Worm (Caenorhabditis elegans): ENCODE measurements around the gene F08D12.12.
A peak's percentile ranks its signal among the peaks of the same experiment; 100 is the strongest.

The F08D12.12 gene

DNA sequence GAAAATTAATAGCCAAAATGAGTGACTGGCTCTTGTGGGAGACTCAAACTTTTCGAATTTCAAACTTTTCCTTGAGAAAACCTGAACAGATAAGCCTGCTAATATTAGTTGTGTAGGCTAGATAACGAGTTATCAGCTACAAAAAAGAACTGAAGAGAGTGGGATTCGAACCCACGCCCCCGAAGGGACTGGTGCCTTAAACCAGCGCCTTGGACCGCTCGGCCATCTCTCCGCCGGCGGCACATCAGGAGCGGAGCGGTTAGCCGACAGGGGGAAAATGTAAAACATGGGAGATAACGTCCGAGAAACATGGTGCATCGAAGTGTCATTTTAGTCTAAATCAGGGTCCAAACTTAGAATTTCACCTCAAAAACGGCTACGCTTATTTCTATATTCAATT lies 51.2 kb downstream of the F08D12.12 start:
- TF ChIP-seq egl-27 (tag; optimal IDR thresholded peaks at IDR 0.05): no peak
- TF ChIP-seq R02D3.7 (tag; optimal IDR thresholded peaks at IDR 0.05): no peak
- no peak for TF ChIP-seq peb-1 (tag; optimal IDR thresholded peaks at IDR 0.05)
- no peak for TF ChIP-seq nhr-10 (tag; optimal IDR thresholded peaks at IDR 0.05)
- no peak for TF ChIP-seq lin-39 (tag; optimal IDR thresholded peaks at IDR 0.05)
- no peak for TF ChIP-seq alr-1 (tag; optimal IDR thresholded peaks at IDR 0.05)
- no peak for TF ChIP-seq unc-55 (GFP tag; optimal IDR thresholded peaks at IDR 0.05)
- no peak for TF ChIP-seq snpc-4 (tag; optimal IDR thresholded peaks at IDR 0.05)
- TF ChIP-seq aly-2 (tag; optimal IDR thresholded peaks at IDR 0.05): no peak
- no peak for TF ChIP-seq ztf-1 (GFP tag; conservative IDR thresholded peaks at IDR 0.05)
- no peak for TF ChIP-seq blmp-1 (tag; optimal IDR thresholded peaks at IDR 0.05; ENCODE audit: insufficient read depth)
- no peak for TF ChIP-seq sem-4 (tag; optimal IDR thresholded peaks at IDR 0.05)
- TF ChIP-seq nhr-11 (tag; optimal IDR thresholded peaks at IDR 0.05): no peak
- TF ChIP-seq ceh-82 (tag; optimal IDR thresholded peaks at IDR 0.05): no peak
- TF ChIP-seq sma-9 (GFP tag; optimal IDR thresholded peaks at IDR 0.05): no peak
- no peak for TF ChIP-seq sma-9 (tag; optimal IDR thresholded peaks at IDR 0.05)
- TF ChIP-seq zag-1 (tag; optimal IDR thresholded peaks at IDR 0.05): no peak
- TF ChIP-seq nhr-77 (tag; optimal IDR thresholded peaks at IDR 0.05): no peak
- no peak for TF ChIP-seq lin-13 (GFP tag; optimal IDR thresholded peaks at IDR 0.05)
- no peak for TF ChIP-seq unc-39 (tag; optimal IDR thresholded peaks at IDR 0.05)

DNA sequence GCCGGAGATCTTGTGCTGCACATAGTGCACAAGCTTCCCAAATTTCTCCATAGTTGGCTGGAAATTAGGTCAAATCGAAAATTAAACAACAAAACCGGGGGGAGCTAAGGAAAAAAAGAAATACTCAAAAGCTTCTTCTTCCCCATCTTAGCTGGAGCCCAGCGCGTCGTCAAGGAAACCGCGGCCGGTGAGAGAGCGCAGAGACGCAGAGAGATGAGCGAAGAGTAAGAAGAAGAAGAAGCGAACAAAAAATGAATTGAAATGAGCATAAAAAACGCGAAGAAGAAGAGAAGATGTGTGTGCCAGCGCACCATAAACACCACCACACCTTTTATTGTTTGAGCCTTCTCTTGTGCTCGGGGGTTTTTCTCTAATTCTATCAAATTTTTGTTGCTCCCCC lies 51.7 kb downstream of the F08D12.12 start, which contains the start of gene wdr-31:
Gene wdr-31, minus strand, starts transcription at position 101 of the 400 bp plus-strand sequence.
- TF ChIP-seq mbf-1 (tag; optimal IDR thresholded peaks at IDR 0.05) (no peak), elt-1 (tag; optimal IDR thresholded peaks at IDR 0.05) (no peak), F13H6.1 (tag; optimal IDR thresholded peaks at IDR 0.05) (no peak), mdl-1 (tag; optimal IDR thresholded peaks at IDR 0.05) (no peak), dmd-4 (tag; optimal IDR thresholded peaks at IDR 0.05) (no peak), sma-3 (GFP tag; optimal IDR thresholded peaks at IDR 0.05) (no peak), nhr-10 (tag; optimal IDR thresholded peaks at IDR 0.05) (no peak), peb-1 (tag; optimal IDR thresholded peaks at IDR 0.05) (no peak), C34F6.9 (tag; optimal IDR thresholded peaks at IDR 0.05) (no peak), gmeb-1 (tag; optimal IDR thresholded peaks at IDR 0.05) (no peak), sem-4 (tag; optimal IDR thresholded peaks at IDR 0.05) (no peak), nhr-23 (tag; optimal IDR thresholded peaks at IDR 0.05) (no peak), ztf-1 (GFP tag; conservative IDR thresholded peaks at IDR 0.05) (no peak), sma-9 (GFP tag; optimal IDR thresholded peaks at IDR 0.05) (no peak), sma-9 (tag; optimal IDR thresholded peaks at IDR 0.05) (no peak), fos-1 (tag; optimal IDR thresholded peaks at IDR 0.05) (no peak)

DNA sequence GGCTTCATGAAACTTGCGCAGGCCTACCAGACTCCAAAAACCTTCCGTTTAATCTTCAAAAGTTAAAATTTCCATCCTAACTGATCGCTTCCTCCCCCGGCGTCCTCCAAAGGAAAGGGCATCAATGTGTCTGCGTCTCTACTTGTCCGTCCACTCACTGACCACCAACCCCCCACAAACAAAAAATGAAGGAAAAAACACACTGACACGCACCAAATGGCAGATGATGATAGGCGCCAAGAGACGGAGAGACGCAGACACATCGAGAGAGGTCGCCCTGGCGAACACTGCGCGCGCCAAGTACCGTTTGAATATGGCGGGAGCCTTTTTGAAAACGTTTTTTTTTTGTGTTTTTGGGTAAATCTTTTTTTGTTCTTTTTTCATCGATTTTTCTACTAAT lies 52.1 kb downstream of the F08D12.12 start:
- TF ChIP-seq ceh-82 (tag; optimal IDR thresholded peaks at IDR 0.05): no peak
- peak in 1 of 2 experiments; percentile 22 for TF ChIP-seq lsy-2 (tag; optimal IDR thresholded peaks at IDR 0.05)
- peak; percentile 30 for TF ChIP-seq ceh-16 (tag; optimal IDR thresholded peaks at IDR 0.05)
- TF ChIP-seq nhr-21 (tag; optimal IDR thresholded peaks at IDR 0.05): no peak
- TF ChIP-seq C34F6.9 (tag; optimal IDR thresholded peaks at IDR 0.05): peak; percentile 28
- TF ChIP-seq mdl-1 (tag; optimal IDR thresholded peaks at IDR 0.05): no peak
- TF ChIP-seq F13H6.1 (tag; optimal IDR thresholded peaks at IDR 0.05): peak; percentile 67
- no peak for TF ChIP-seq dmd-4 (tag; optimal IDR thresholded peaks at IDR 0.05)
- TF ChIP-seq blmp-1 (tag; optimal IDR thresholded peaks at IDR 0.05; ENCODE audit: insufficient read depth): no peak
- no peak for TF ChIP-seq lin-11 (tag; optimal IDR thresholded peaks at IDR 0.05)
- TF ChIP-seq snpc-4 (tag; optimal IDR thresholded peaks at IDR 0.05): no peak
- no peak for TF ChIP-seq R02D3.7 (tag; optimal IDR thresholded peaks at IDR 0.05)
- peak; percentile 13 for TF ChIP-seq fos-1 (tag; optimal IDR thresholded peaks at IDR 0.05)
- no peak for TF ChIP-seq sem-4 (tag; optimal IDR thresholded peaks at IDR 0.05)
- no peak for TF ChIP-seq unc-55 (GFP tag; optimal IDR thresholded peaks at IDR 0.05)
- TF ChIP-seq nhr-129 (tag; optimal IDR thresholded peaks at IDR 0.05): peak; percentile 4
- TF ChIP-seq unc-62 (GFP tag; optimal IDR thresholded peaks at IDR 0.05): no peak
- no peak for TF ChIP-seq nhr-12 (tag; optimal IDR thresholded peaks at IDR 0.05)
- TF ChIP-seq nhr-23 (tag; optimal IDR thresholded peaks at IDR 0.05): no peak
- TF ChIP-seq alr-1 (tag; optimal IDR thresholded peaks at IDR 0.05): no peak

DNA sequence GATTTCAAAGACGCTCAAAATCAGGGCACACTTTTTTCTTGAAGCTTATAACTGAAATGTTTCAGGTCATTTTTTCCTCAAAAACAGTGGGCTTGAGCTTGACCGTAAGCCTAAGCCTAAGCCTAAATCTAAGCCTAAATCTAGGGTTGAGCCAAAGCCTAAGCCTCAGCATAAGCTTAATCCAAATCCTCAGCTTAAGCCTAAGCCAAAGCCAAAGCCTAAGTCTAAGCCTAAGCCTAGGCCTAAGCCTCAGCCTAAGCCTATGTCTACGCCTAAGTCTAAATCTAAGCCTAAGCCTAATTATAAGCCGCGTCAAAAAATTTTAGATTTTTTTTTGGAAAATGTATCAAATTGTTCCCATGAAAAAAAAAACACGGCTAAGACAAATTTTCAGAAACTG lies 52.6 kb downstream of the F08D12.12 start:
- TF ChIP-seq egl-27 (tag; optimal IDR thresholded peaks at IDR 0.05) (no peak), R02D3.7 (tag; optimal IDR thresholded peaks at IDR 0.05) (no peak), sma-9 (GFP tag; optimal IDR thresholded peaks at IDR 0.05) (no peak), sma-9 (tag; optimal IDR thresholded peaks at IDR 0.05) (no peak)

All from whole organism, L2 larva.